Worm (Caenorhabditis elegans) whole organism, L2 larva: ENCODE measurements around the gene cho-1.

Source experiments
- C34F6.9 ChIP-seq: fragments of 150-350 bp; optimal IDR thresholded peaks from 2 replicates; lab custom pipeline; 2014; ENCODE audit warnings: missing biosample characterization, missing genetic modification characterization
- F13H6.1 ChIP-seq: sonication (generic microtip); optimal IDR thresholded peaks from 2 replicates; lab custom pipeline; 2016; ENCODE audit warnings: missing genetic modification characterization, missing compliant biosample characterization
- R02D3.7 ChIP-seq: fragments of 150-350 bp; optimal IDR thresholded peaks from 2 replicates; lab custom pipeline; 2014; ENCODE audit warnings: missing biosample characterization, missing genetic modification characterization
- Y55F3AM.14 ChIP-seq: fragments of 200-800 bp; sonication (Bioruptor generic); optimal IDR thresholded peaks from 2 replicates; lab custom pipeline; 2018; ENCODE audit warnings: mild to moderate bottlenecking, missing genetic modification characterization, missing compliant biosample characterization
- ZK546.5 ChIP-seq: sonication (generic microtip); optimal IDR thresholded peaks from 2 replicates; lab custom pipeline; 2017; ENCODE audit warnings: missing biosample characterization, missing genetic modification characterization
- aly-2 ChIP-seq: fragments of 150-350 bp; optimal IDR thresholded peaks from 2 replicates; lab custom pipeline; 2014; ENCODE audit warnings: missing biosample characterization, missing genetic modification characterization
- ama-1 ChIP-seq: fragments of 150-350 bp; optimal IDR thresholded peaks from 2 replicates; lab custom pipeline; 2018; ENCODE audit warnings: inconsistent platforms
- ceh-16 ChIP-seq: fragments of 150-350 bp; optimal IDR thresholded peaks from 2 replicates; lab custom pipeline; 2014; ENCODE audit warnings: missing biosample characterization, missing genetic modification characterization
- ceh-82 ChIP-seq: fragments of 150-350 bp; optimal IDR thresholded peaks from 2 replicates; lab custom pipeline; 2014; ENCODE audit warnings: missing biosample characterization, missing genetic modification characterization
- crh-2 ChIP-seq: sonication (generic microtip); optimal IDR thresholded peaks from 2 replicates; lab custom pipeline; 2017; ENCODE audit warnings: missing biosample characterization, missing genetic modification characterization
- elt-1 ChIP-seq: fragments of 150-350 bp; optimal IDR thresholded peaks from 2 replicates; lab custom pipeline; 2014; ENCODE audit warnings: missing biosample characterization, missing genetic modification characterization
- fos-1 ChIP-seq: fragments of 150-350 bp; optimal IDR thresholded peaks from 2 replicates; lab custom pipeline; 2014; ENCODE audit warnings: missing biosample characterization, missing genetic modification characterization
- gmeb-1 ChIP-seq: fragments of 150-350 bp; optimal IDR thresholded peaks from 2 replicates; lab custom pipeline; 2014; ENCODE audit warnings: missing biosample characterization, missing genetic modification characterization
- lin-11 ChIP-seq: fragments of 150-350 bp; sonication (generic microtip); optimal IDR thresholded peaks from 2 replicates; lab custom pipeline; 2014; ENCODE audit warnings: missing biosample characterization, missing genetic modification characterization, inconsistent platforms, mixed read lengths
- lin-13 ChIP-seq: fragments of 150-350 bp; optimal IDR thresholded peaks from 2 replicates; lab custom pipeline; 2014; ENCODE audit warnings: missing biosample characterization, missing genetic modification reagents, missing genetic modification characterization
- lin-39 ChIP-seq: fragments of 150-350 bp; optimal IDR thresholded peaks from 2 replicates; lab custom pipeline; 2014; ENCODE audit warnings: missing biosample characterization, missing genetic modification reagents, missing genetic modification characterization
- lsy-2 ChIP-seq, 2 experiments: fragments of 150-350 bp in 1 of 2; sonication (generic microtip) in 1 of 2; optimal IDR thresholded peaks; 2 replicates each; lab custom pipeline; 2014 to 2017; ENCODE audit warnings: missing biosample characterization in 2 of 2, missing genetic modification characterization in 2 of 2
- mab-5 ChIP-seq: fragments of 150-350 bp; optimal IDR thresholded peaks from 2 replicates; lab custom pipeline; 2014; ENCODE audit warnings: missing biosample characterization, missing genetic modification characterization
- mbf-1 ChIP-seq: sonication (generic microtip); optimal IDR thresholded peaks from 2 replicates; lab custom pipeline; 2017; ENCODE audit warnings: missing biosample characterization, missing genetic modification characterization
- mdl-1 ChIP-seq, 2 experiments: fragments of 150-350 bp in 1 of 2; sonication (generic microtip) in 1 of 2; optimal IDR thresholded peaks; 2 replicates each; lab custom pipeline; 2017; ENCODE audit warnings: missing biosample characterization in 2 of 2, missing genetic modification characterization in 2 of 2
- nhr-11 ChIP-seq: fragments of 150-350 bp; optimal IDR thresholded peaks from 2 replicates; lab custom pipeline; 2014; ENCODE audit warnings: missing biosample characterization, missing genetic modification characterization
- nhr-12 ChIP-seq: fragments of 150-350 bp; optimal IDR thresholded peaks from 2 replicates; lab custom pipeline; 2014; ENCODE audit warnings: missing biosample characterization, missing genetic modification characterization
- nhr-129 ChIP-seq: fragments of 150-350 bp; optimal IDR thresholded peaks from 2 replicates; lab custom pipeline; 2014; ENCODE audit warnings: missing biosample characterization, missing genetic modification characterization
- nhr-25 ChIP-seq: fragments of 150-350 bp; sonication (generic microtip); optimal IDR thresholded peaks from 3 replicates; lab custom pipeline; 2014; ENCODE audit warnings: missing biosample characterization, missing genetic modification characterization
- nhr-6 ChIP-seq: fragments of 150-350 bp; optimal IDR thresholded peaks from 2 replicates; lab custom pipeline; 2014; ENCODE audit warnings: missing biosample characterization, missing genetic modification characterization
- nhr-77 ChIP-seq: fragments of 150-350 bp; optimal IDR thresholded peaks from 2 replicates; lab custom pipeline; 2014; ENCODE audit warnings: missing biosample characterization, missing genetic modification characterization
- peb-1 ChIP-seq: fragments of 150-350 bp; optimal IDR thresholded peaks from 2 replicates; lab custom pipeline; 2014; ENCODE audit warnings: missing biosample characterization, missing genetic modification characterization
- sem-4 ChIP-seq: fragments of 150-350 bp; optimal IDR thresholded peaks from 2 replicates; lab custom pipeline; 2014; ENCODE audit warnings: missing biosample characterization, missing genetic modification reagents, missing genetic modification characterization
- skn-1 ChIP-seq: sonication (generic microtip); optimal IDR thresholded peaks from 2 replicates; lab custom pipeline; 2017; ENCODE audit warnings: missing biosample characterization, missing genetic modification characterization
- sma-3 ChIP-seq: sonication (generic microtip); optimal IDR thresholded peaks from 2 replicates; lab custom pipeline; 2016; ENCODE audit warnings: missing genetic modification reagents, missing genetic modification characterization, missing compliant biosample characterization
- snpc-4 ChIP-seq: fragments of 150-350 bp; optimal IDR thresholded peaks from 2 replicates; lab custom pipeline; 2014; ENCODE audit warnings: missing biosample characterization, missing genetic modification characterization
- unc-39 ChIP-seq: fragments of 150-350 bp; optimal IDR thresholded peaks from 2 replicates; lab custom pipeline; 2014; ENCODE audit warnings: missing biosample characterization, missing genetic modification characterization
- unc-62 ChIP-seq: fragments of 150-350 bp; optimal IDR thresholded peaks from 2 replicates; lab custom pipeline; 2014; ENCODE audit warnings: missing biosample characterization, missing genetic modification reagents, missing genetic modification characterization
- ztf-11 ChIP-seq: sonication (generic microtip); optimal IDR thresholded peaks from 2 replicates; lab custom pipeline; 2017; ENCODE audit warnings: missing biosample characterization, missing genetic modification characterization
- ztf-4 ChIP-seq: fragments of 150-350 bp; optimal IDR thresholded peaks from 2 replicates; lab custom pipeline; 2014; ENCODE audit warnings: missing biosample characterization, missing genetic modification characterization

cho-1 gene

ce11 chrIV:13252211-13252610 is 37.8 kb upstream of the cho-1 start, which contains the start of gene ttr-51:
Gene ttr-51, minus strand, starts transcription at chrIV:13252311.
- TF ChIP-seq lsy-2 (tag; optimal IDR thresholded peaks at IDR 0.05; lab: Kevin White, UChicago) (peak in 1 of 2 experiments; percentile 1), nhr-12 (tag; lab: Kevin White, UChicago) (no peak), nhr-25 (tag; lab: Kevin White, UChicago) (no peak), ceh-16 (tag; lab: Kevin White, UChicago) (no peak), nhr-6 (tag; lab: Kevin White, UChicago) (no peak), ceh-82 (no peak), snpc-4 (tag; lab: Kevin White, UChicago) (no peak), mab-5 (tag; lab: Kevin White, UChicago) (no peak), nhr-129 (tag; lab: Kevin White, UChicago) (peak; percentile 17)

- no peak for TF ChIP-seq nhr-77
- no peak for TF ChIP-seq snpc-4 (tag; lab: Kevin White, UChicago)
- TF ChIP-seq nhr-12 (tag; lab: Kevin White, UChicago): no peak
- no peak for TF ChIP-seq ztf-4 (tag; lab: Kevin White, UChicago)
- TF ChIP-seq ama-1 (lab: Kevin White, UChicago): no peak
- no peak for TF ChIP-seq nhr-25 (tag; lab: Kevin White, UChicago)
- no peak for TF ChIP-seq peb-1 (tag; lab: Kevin White, UChicago)
- no peak for TF ChIP-seq fos-1
- no peak for TF ChIP-seq lin-11 (tag; lab: Kevin White, UChicago)
- no peak for TF ChIP-seq R02D3.7
- no peak for TF ChIP-seq lin-39 (tag; lab: Kevin White, UChicago)
- no peak for TF ChIP-seq unc-39 (tag; lab: Kevin White, UChicago)
- no peak for TF ChIP-seq nhr-11 (tag; lab: Kevin White, UChicago)
- no peak for TF ChIP-seq mdl-1 (tag; optimal IDR thresholded peaks at IDR 0.05; lab: Kevin White, UChicago)
- TF ChIP-seq C34F6.9 (tag; lab: Kevin White, UChicago): no peak
- TF ChIP-seq unc-62: no peak
- no peak for TF ChIP-seq nhr-6 (tag; lab: Kevin White, UChicago)
- no peak for TF ChIP-seq sma-3 (GFP tag; lab: Kevin White, UChicago)
- TF ChIP-seq lin-13: no peak
- TF ChIP-seq mbf-1: no peak
- TF ChIP-seq, all 48 proteins: peak for 0
These were observed 35.9 kb upstream of the cho-1 start for ce11 chrIV:13250243-13250642.

- TF ChIP-seq aly-2: no peak
- TF ChIP-seq unc-39 (tag; lab: Kevin White, UChicago): no peak
- no peak for TF ChIP-seq fos-1
- no peak for TF ChIP-seq C34F6.9 (tag; lab: Kevin White, UChicago)
- no peak for TF ChIP-seq nhr-11 (tag; lab: Kevin White, UChicago)
- no peak for TF ChIP-seq skn-1 (tag; lab: Kevin White, UChicago)
- no peak for TF ChIP-seq lin-39 (tag; lab: Kevin White, UChicago)
- no peak for TF ChIP-seq ZK546.5 (tag; lab: Kevin White, UChicago)
- no peak for TF ChIP-seq lin-11 (tag; lab: Kevin White, UChicago)
- TF ChIP-seq ceh-16 (tag; lab: Kevin White, UChicago): no peak
- TF ChIP-seq crh-2 (tag; lab: Kevin White, UChicago): no peak
- no peak for TF ChIP-seq unc-62
- no peak for TF ChIP-seq gmeb-1 (tag; lab: Kevin White, UChicago)
- TF ChIP-seq sem-4 (tag; lab: Kevin White, UChicago): no peak
- no peak for TF ChIP-seq peb-1 (tag; lab: Kevin White, UChicago)
- TF ChIP-seq nhr-77: no peak
- no peak for TF ChIP-seq Y55F3AM.14 (GFP tag; lab: Kevin White, UChicago)
- no peak for TF ChIP-seq ztf-11 (tag; lab: Kevin White, UChicago)
These were observed 33.4 kb upstream of the cho-1 start for ce11 chrIV:13247780-13248179.

- TF ChIP-seq mbf-1 (no peak), nhr-25 (tag; lab: Kevin White, UChicago) (no peak), lin-13 (no peak), peb-1 (tag; lab: Kevin White, UChicago) (no peak), F13H6.1 (no peak), elt-1 (tag; lab: Kevin White, UChicago) (no peak), crh-2 (tag; lab: Kevin White, UChicago) (no peak), snpc-4 (tag; lab: Kevin White, UChicago) (no peak)
These were observed 32.6 kb upstream of the cho-1 start, which contains the start of gene JC8.7 for ce11 chrIV:13246961-13247360. Gene JC8.7, plus strand, starts transcription at chrIV:13247261.

- TF ChIP-seq nhr-129 (tag; lab: Kevin White, UChicago) (no peak), lin-39 (tag; lab: Kevin White, UChicago) (no peak), nhr-25 (tag; lab: Kevin White, UChicago) (no peak)
- TF ChIP-seq, all 48 proteins: peak for 0
These were observed 29.7 kb upstream of the cho-1 start, which contains the start of gene cox-11 for ce11 chrIV:13244024-13244423. Gene cox-11, plus strand, starts transcription at chrIV:13244324.
